Worm (Caenorhabditis elegans) whole organism, midembryonic: ENCODE measurements around the gene F49F1.17.

Source experiments
- T22C8.4 ChIP-seq: fragments of 200-800 bp; sonication (Bioruptor generic); IDR thresholded peaks from 2 replicates; pipeline ENCODE4 v1.3.6; 2022; ENCODE audit warnings: missing genetic modification characterization, missing compliant biosample characterization
- cog-1 ChIP-seq: sonication (generic microtip); optimal IDR thresholded peaks from 2 replicates; lab custom pipeline; 2016; ENCODE audit warnings: missing genetic modification characterization, missing compliant biosample characterization
- flt-1 ChIP-seq: fragments of 200-800 bp; sonication (Bioruptor generic); IDR thresholded peaks from 2 replicates; pipeline ENCODE4 v1.3.6; 2022; ENCODE audit warnings: missing genetic modification characterization, missing compliant biosample characterization
- tab-1 ChIP-seq: fragments of 200-800 bp; sonication (Bioruptor generic); IDR thresholded peaks from 2 replicates; pipeline ENCODE4 v1.3.6; 2022; ENCODE audit warnings: missing genetic modification characterization, missing compliant biosample characterization
- ztf-23 ChIP-seq: fragments of 200-800 bp; sonication (Bioruptor generic); IDR thresholded peaks from 2 replicates; pipeline ENCODE4 v1.3.6; 2022; ENCODE audit warnings: missing genetic modification reagents, missing genetic modification characterization, missing compliant biosample characterization

- TF ChIP-seq ztf-23 (GFP tag; lab: Robert Waterston, UW) = no peak
- TF ChIP-seq T22C8.4 (GFP tag; lab: Robert Waterston, UW) = no peak
- TF ChIP-seq cog-1 = no peak
- no peak for TF ChIP-seq flt-1 (GFP tag; lab: Robert Waterston, UW)
- TF ChIP-seq tab-1 = no peak
Measured at ce11 chrIV:4167296-4167695, 31.7 kb upstream of the F49F1.17 start.
